Worm (Caenorhabditis elegans) whole organism, mixed stage, embryonic: ENCODE data around the gene C45G9.8.

ENCODE experiments used
- unc-39 ChIP-seq: fragments of 150-350 bp; optimal IDR thresholded peaks from 2 replicates; lab custom pipeline; 2014; ENCODE audit warnings: missing biosample characterization, missing genetic modification characterization
- unc-62 ChIP-seq: fragments of 150-350 bp; optimal IDR thresholded peaks from 2 replicates; lab custom pipeline; 2014; ENCODE audit warnings: missing biosample characterization, missing genetic modification reagents, missing genetic modification characterization

ce11 chrIII:5020924-5021323, 32.5 kb downstream of the C45G9.8 start, which contains the start of gene mdt-11:
- TF ChIP-seq unc-39 (tag; lab: Kevin White, UChicago) = no peak
- no peak for TF ChIP-seq unc-62
